Fruit fly (Drosophila melanogaster) whole organism, adult: ENCODE data around the gene CG43055.

Experiments used
- CG11617 ChIP-seq: fragments of 200-800 bp; sonication (Bioruptor generic); optimal IDR thresholded peaks from 2 replicates; lab custom pipeline; 2017; ENCODE audit warnings: mild to moderate bottlenecking, missing biosample characterization, missing genetic modification reagents, missing genetic modification characterization
- CG12768 ChIP-seq: fragments of 200-800 bp; sonication (Bioruptor generic); optimal IDR thresholded peaks from 2 replicates; lab custom pipeline; 2017; ENCODE audit warnings: missing biosample characterization, missing genetic modification characterization, mild to moderate bottlenecking, moderate library complexity, missing genetic modification reagents
- CG14711 ChIP-seq: fragments of 200-800 bp; sonication (Bioruptor generic); optimal IDR thresholded peaks from 2 replicates; lab custom pipeline; 2018; ENCODE audit warnings: missing biosample characterization, mild to moderate bottlenecking, missing genetic modification characterization, moderate library complexity
- CG1620 ChIP-seq: fragments of 200-800 bp; sonication (Bioruptor generic); optimal IDR thresholded peaks from 2 replicates; lab custom pipeline; 2016; ENCODE audit warnings: missing biosample characterization, missing genetic modification characterization
- CG33017 ChIP-seq: fragments of 200-800 bp; sonication (Bioruptor generic); optimal IDR thresholded peaks from 2 replicates; lab custom pipeline; 2018; ENCODE audit warnings: missing biosample characterization, mild to moderate bottlenecking, missing genetic modification characterization, moderate library complexity
- CG5204 ChIP-seq: fragments of 200-800 bp; sonication (Bioruptor generic); optimal IDR thresholded peaks from 2 replicates; lab custom pipeline; 2016; ENCODE audit warnings: missing biosample characterization, missing genetic modification characterization
- CG7045 ChIP-seq: fragments of 200-800 bp; sonication (Bioruptor generic); optimal IDR thresholded peaks from 2 replicates; lab custom pipeline; 2017; ENCODE audit warnings: missing biosample characterization, mild to moderate bottlenecking, missing genetic modification characterization
- CG7101 ChIP-seq: fragments of 200-800 bp; sonication (Bioruptor generic); optimal IDR thresholded peaks from 2 replicates; lab custom pipeline; 2018; ENCODE audit warnings: missing biosample characterization, mild to moderate bottlenecking, missing genetic modification characterization, moderate library complexity
- Clk ChIP-seq: fragments of 200-800 bp; sonication (Bioruptor generic); optimal IDR thresholded peaks from 2 replicates; lab custom pipeline; 2017; ENCODE audit warnings: missing biosample characterization, missing genetic modification characterization
- Crg-1 ChIP-seq: fragments of 200-800 bp; sonication (Bioruptor generic); optimal IDR thresholded peaks from 2 replicates; lab custom pipeline; 2016; ENCODE audit warnings: missing biosample characterization, missing genetic modification characterization
- Hr96 ChIP-seq: fragments of 200-800 bp; sonication (Bioruptor generic); optimal IDR thresholded peaks from 2 replicates; lab custom pipeline; 2016; ENCODE audit warnings: missing biosample characterization, missing genetic modification characterization
- Mnt ChIP-seq: fragments of 200-800 bp; sonication (Bioruptor generic); optimal IDR thresholded peaks from 2 replicates; lab custom pipeline; 2016; ENCODE audit warnings: missing biosample characterization, mild to moderate bottlenecking, missing genetic modification characterization
- bab1 ChIP-seq: fragments of 200-800 bp; sonication (Bioruptor generic); optimal IDR thresholded peaks from 3 replicates; lab custom pipeline; 2019; ENCODE audit warnings: missing biosample characterization, mild to moderate bottlenecking, missing genetic modification characterization, moderate library complexity
- cic ChIP-seq: fragments of 200-800 bp; sonication (Bioruptor generic); optimal IDR thresholded peaks from 2 replicates; lab custom pipeline; 2017; ENCODE audit warnings: missing biosample characterization, mild to moderate bottlenecking, missing genetic modification characterization, moderate library complexity
- cnc ChIP-seq, 2 experiments: fragments of >200 bp; optimal IDR thresholded peaks; 2 replicates each; lab custom pipeline; 2017
- kay ChIP-seq: fragments of 200-800 bp; sonication (Bioruptor generic); peaks from one replicate; lab custom pipeline; 2016; ENCODE audit warnings: missing biosample characterization, missing genetic modification characterization, borderline replicate concordance
- ovo ChIP-seq: fragments of 200-800 bp; sonication (Bioruptor generic); optimal IDR thresholded peaks from 2 replicates; lab custom pipeline; 2016; ENCODE audit warnings: missing biosample characterization, missing genetic modification characterization
- pad ChIP-seq: fragments of 200-800 bp; sonication (Bioruptor generic); optimal IDR thresholded peaks from 3 replicates; lab custom pipeline; 2017; ENCODE audit warnings: missing biosample characterization, missing genetic modification characterization, mild to moderate bottlenecking, moderate library complexity, missing genetic modification reagents
- tj ChIP-seq: fragments of 200-800 bp; sonication (Bioruptor generic); optimal IDR thresholded peaks from 3 replicates; lab custom pipeline; 2017; ENCODE audit warnings: missing biosample characterization, mild to moderate bottlenecking, missing genetic modification characterization, moderate library complexity
- toe ChIP-seq: fragments of 200-800 bp; sonication (Bioruptor generic); optimal IDR thresholded peaks from 2 replicates; lab custom pipeline; 2016; ENCODE audit warnings: missing biosample characterization, missing genetic modification characterization

CG43055 gene

DNA sequence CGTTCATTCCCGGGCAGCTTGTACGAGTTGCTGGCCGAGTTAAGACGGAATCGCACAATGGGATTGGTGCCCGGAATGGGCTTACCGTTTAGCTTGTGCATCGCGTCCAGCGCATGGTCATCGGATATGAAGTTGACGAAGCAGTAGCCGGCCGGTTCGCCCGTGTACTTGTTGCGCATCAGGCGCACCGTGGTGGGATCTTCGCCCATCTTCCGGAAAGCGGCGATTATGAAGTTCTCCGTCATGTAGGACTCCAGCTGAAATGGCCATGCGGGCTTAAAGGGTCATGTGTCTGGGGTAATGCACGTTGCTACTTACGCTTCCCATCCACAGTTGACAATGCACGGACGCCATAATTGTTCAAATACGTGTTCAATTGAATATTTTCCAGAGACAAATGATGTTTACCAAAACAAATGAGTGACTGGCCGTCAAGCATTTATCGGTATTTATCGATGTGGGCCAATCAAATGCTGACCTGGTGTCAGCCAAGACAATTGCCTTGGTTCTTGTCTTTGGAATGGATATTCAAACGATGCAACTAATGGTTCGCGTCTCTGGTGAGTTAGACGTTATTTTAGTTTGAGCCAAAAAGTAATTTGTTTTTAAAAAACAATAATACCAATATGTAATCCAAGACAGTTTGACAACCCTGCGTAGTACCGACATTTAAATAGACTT is 43.2 kb downstream of the CG43055 start, which contains the start of the genes Secp43 and ND-B8:
Gene Secp43, minus strand, starts transcription at position 445 of the 681 bp plus-strand sequence.
Gene ND-B8, plus strand, starts transcription at position 618 of the 681 bp plus-strand sequence.
- TF ChIP-seq tj (GFP tag; lab: Kevin White, UChicago) (no peak), Clk (no peak), bab1 (GFP tag; lab: Kevin White, UChicago) (peak; percentile 54), CG1620 (GFP tag; lab: Kevin White, UChicago) (no peak), Mnt (GFP tag; lab: Kevin White, UChicago) (peak; percentile 13), CG7101 (tag; lab: Kevin White, UChicago) (peak; percentile 34), CG14711 (peak; percentile 40), Crg-1 (GFP tag; lab: Kevin White, UChicago) (peak; percentile 32)

DNA sequence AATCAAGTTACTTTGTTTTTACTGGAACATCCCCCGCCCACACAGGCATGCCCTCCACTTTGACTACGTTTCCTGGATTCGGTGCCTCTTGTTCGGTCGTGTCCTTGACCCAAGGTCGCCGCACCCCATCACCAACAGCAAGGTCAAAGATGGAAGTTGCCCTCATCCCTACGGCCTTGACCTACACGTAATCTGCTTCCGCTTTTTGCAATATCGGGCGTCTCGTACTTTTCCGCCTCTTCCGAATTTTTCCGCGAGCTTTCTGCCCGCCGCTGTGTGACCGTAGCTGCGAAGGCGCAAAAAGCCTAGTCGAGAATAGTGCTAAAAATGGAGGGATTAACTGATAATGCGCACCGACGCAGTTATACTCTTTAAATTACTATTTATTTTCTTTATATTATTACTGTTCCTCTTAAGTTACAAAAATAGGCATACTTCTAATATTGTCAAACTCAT is 45.6 kb downstream of the CG43055 start, which contains the start of gene Gs1l:
Gene Gs1l, minus strand, starts transcription at position 269 of the 456 bp plus-strand sequence.
- no peak for TF ChIP-seq Crg-1 (GFP tag; lab: Kevin White, UChicago)
- TF ChIP-seq kay (GFP tag; lab: Kevin White, UChicago) = no peak
- peak; percentile 13 for TF ChIP-seq CG14711
- TF ChIP-seq Hr96 (GFP tag; lab: Kevin White, UChicago) = no peak
- peak; percentile 29 for TF ChIP-seq CG12768 (GFP tag; lab: Kevin White, UChicago)
- peak; percentile 19 for TF ChIP-seq bab1 (GFP tag; lab: Kevin White, UChicago)
- peak; percentile 36 for TF ChIP-seq Mnt (GFP tag; lab: Kevin White, UChicago)
- TF ChIP-seq CG7045 (GFP tag; lab: Kevin White, UChicago) = no peak
- TF ChIP-seq ovo (GFP tag; lab: Kevin White, UChicago) = no peak
- no peak for TF ChIP-seq Clk
- peak; percentile 3 for TF ChIP-seq tj (GFP tag; lab: Kevin White, UChicago)
- TF ChIP-seq CG5204 (GFP tag; lab: Kevin White, UChicago) = no peak
- peak; percentile 47 for TF ChIP-seq cic (GFP tag; lab: Kevin White, UChicago)
- TF ChIP-seq CG11617 (GFP tag; lab: Kevin White, UChicago) = peak; percentile 14
- peak; percentile 30 for TF ChIP-seq CG33017 (tag; lab: Kevin White, UChicago)
- TF ChIP-seq CG1620 (GFP tag; lab: Kevin White, UChicago) = no peak
- peak; percentile 35 for TF ChIP-seq CG7101 (tag; lab: Kevin White, UChicago)
- TF ChIP-seq pad (GFP tag; lab: Kevin White, UChicago) = peak; percentile 17
- TF ChIP-seq cnc (optimal IDR thresholded peaks at IDR 0.05; lab: Kevin White, UChicago) = no peak

DNA sequence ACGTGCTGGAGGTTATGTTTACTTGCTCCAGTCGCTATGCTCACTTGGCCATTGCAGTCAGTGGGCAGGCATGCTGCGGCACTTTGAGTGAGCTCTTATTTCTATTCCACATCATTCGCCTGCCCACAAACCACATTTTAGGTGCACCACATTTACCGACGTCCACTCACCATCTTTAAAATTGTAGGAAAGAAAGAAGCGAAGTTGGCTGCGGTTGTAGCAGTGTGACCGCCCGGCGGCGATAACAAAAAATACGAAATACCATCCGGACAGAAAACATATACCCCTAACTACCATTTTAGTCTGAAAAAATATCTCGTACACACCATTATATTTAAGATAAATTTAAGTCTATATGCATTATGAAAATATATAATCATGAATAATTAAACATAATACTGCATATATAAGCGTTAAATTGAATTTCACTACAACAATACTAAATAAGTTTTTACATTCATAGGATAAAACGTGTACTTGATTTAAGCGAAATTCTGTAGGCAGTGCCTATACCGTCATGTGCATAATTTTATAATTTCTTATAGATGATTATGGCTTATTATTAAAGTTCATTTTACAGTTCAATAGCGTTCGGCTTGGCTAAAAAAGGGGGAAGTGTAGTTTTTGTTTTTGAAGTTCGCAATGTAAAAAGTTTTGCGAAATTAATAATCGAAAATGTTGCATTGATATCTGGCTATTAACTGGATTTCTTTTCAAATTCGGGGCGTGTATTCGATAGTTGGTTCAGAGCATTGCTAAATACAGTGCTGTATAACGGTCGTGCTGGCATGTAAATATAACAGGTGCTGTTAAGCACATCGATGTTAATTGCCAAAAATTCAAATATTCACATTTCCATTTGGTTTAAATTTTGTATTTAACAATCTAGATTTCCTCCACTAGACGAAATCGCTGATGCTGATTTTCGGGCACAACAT is 47.4 kb downstream of the CG43055 start, which contains the start of gene RpL27A:
Gene RpL27A, minus strand, starts transcription at position 246 of the 938 bp plus-strand sequence.
- peak; percentile 61 for TF ChIP-seq CG33017 (tag; lab: Kevin White, UChicago)
- TF ChIP-seq CG14711 = peak; percentile 53
- peak; percentile 60 for TF ChIP-seq CG12768 (GFP tag; lab: Kevin White, UChicago)
- TF ChIP-seq bab1 (GFP tag; lab: Kevin White, UChicago) = peak; percentile 81
- peak; percentile 77 for TF ChIP-seq Hr96 (GFP tag; lab: Kevin White, UChicago)
- TF ChIP-seq Crg-1 (GFP tag; lab: Kevin White, UChicago) = peak; percentile 70
- peak; percentile 68 for TF ChIP-seq toe
- peak; percentile 30 for TF ChIP-seq Clk
- TF ChIP-seq cic (GFP tag; lab: Kevin White, UChicago) = peak; percentile 65
- TF ChIP-seq pad (GFP tag; lab: Kevin White, UChicago) = peak; percentile 51
- TF ChIP-seq kay (GFP tag; lab: Kevin White, UChicago) = no peak
- TF ChIP-seq tj (GFP tag; lab: Kevin White, UChicago) = peak; percentile 54
- TF ChIP-seq Mnt (GFP tag; lab: Kevin White, UChicago) = peak; percentile 93
- TF ChIP-seq CG5204 (GFP tag; lab: Kevin White, UChicago) = no peak
- peak; percentile 68 for TF ChIP-seq CG1620 (GFP tag; lab: Kevin White, UChicago)
- TF ChIP-seq CG11617 (GFP tag; lab: Kevin White, UChicago) = peak; percentile 88
- TF ChIP-seq CG7101 (tag; lab: Kevin White, UChicago) = peak; percentile 85
- TF ChIP-seq CG7045 (GFP tag; lab: Kevin White, UChicago) = peak; percentile 74
- no peak for TF ChIP-seq cnc (optimal IDR thresholded peaks at IDR 0.05; lab: Kevin White, UChicago)
- peak; percentile 72 for TF ChIP-seq ovo (GFP tag; lab: Kevin White, UChicago)

DNA sequence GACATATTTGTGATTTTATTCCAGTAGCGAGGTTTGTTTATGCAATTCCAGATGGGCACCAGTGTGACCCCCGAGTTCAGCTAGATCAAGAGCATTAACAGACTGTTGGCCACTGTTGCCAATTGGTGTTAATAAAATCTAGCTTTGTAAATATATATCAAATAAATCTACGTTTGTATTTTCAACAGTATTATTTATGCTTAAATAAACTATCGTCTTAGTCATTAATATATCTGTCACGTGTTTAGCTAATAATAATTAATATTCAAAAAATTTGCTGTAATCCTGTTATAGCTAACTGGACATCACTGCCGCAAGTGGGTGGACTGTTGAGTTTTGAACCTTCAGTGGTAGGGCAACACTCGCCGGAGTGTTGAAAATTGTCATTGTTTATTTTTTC is 48.6 kb downstream of the CG43055 start, which contains the start of the genes mRpL27 and CG15435:
Gene mRpL27, minus strand, starts transcription at position 96 of the 400 bp plus-strand sequence.
Gene CG15435, plus strand, starts transcription at position 187 of the 400 bp plus-strand sequence.
- TF ChIP-seq CG5204 (GFP tag; lab: Kevin White, UChicago) (no peak), Crg-1 (GFP tag; lab: Kevin White, UChicago) (no peak), Mnt (GFP tag; lab: Kevin White, UChicago) (peak; percentile 66), cic (GFP tag; lab: Kevin White, UChicago) (peak; percentile 20), pad (GFP tag; lab: Kevin White, UChicago) (peak; percentile 31), Clk (no peak), bab1 (GFP tag; lab: Kevin White, UChicago) (peak; percentile 49), CG7101 (tag; lab: Kevin White, UChicago) (peak; percentile 41), CG33017 (tag; lab: Kevin White, UChicago) (peak; percentile 2), CG7045 (GFP tag; lab: Kevin White, UChicago) (peak; percentile 26), CG12768 (GFP tag; lab: Kevin White, UChicago) (peak; percentile 74), kay (GFP tag; lab: Kevin White, UChicago) (no peak), ovo (GFP tag; lab: Kevin White, UChicago) (no peak), cnc (optimal IDR thresholded peaks at IDR 0.05; lab: Kevin White, UChicago) (no peak), CG11617 (GFP tag; lab: Kevin White, UChicago) (peak; percentile 42), CG14711 (peak; percentile 81), toe (peak; percentile 61), Hr96 (GFP tag; lab: Kevin White, UChicago) (peak; percentile 54), CG1620 (GFP tag; lab: Kevin White, UChicago) (peak; percentile 50), tj (GFP tag; lab: Kevin White, UChicago) (peak; percentile 10)
